Fruit fly (Drosophila melanogaster): ENCODE measurements around the gene CG6126.

- no peak for TF ChIP-seq CG8478 (optimal IDR thresholded peaks at IDR 0.05)
- no peak for TF ChIP-seq CTCF (optimal IDR thresholded peaks at IDR 0.05)
Observed at dm6 chr3R:16218251-16219030, 15.6 kb upstream of the CG6126 start.

Measured in S2 (cell line).